Worm (Caenorhabditis elegans) whole organism, L3 larva: ENCODE measurements around the gene Y48A6C.4.

Experiments used
- R02D3.7 ChIP-seq: fragments of 150-350 bp; optimal IDR thresholded peaks from 2 replicates; lab custom pipeline; 2014; ENCODE audit warnings: missing biosample characterization, missing genetic modification characterization
- ZK546.5 ChIP-seq: sonication (generic microtip); optimal IDR thresholded peaks from 2 replicates; lab custom pipeline; 2017; ENCODE audit warnings: missing biosample characterization, missing genetic modification characterization
- aly-2 ChIP-seq: fragments of 150-350 bp; optimal IDR thresholded peaks from 2 replicates; lab custom pipeline; 2014; ENCODE audit warnings: missing biosample characterization, missing genetic modification characterization
- ama-1 ChIP-seq: fragments of 150-350 bp; optimal IDR thresholded peaks from 2 replicates; lab custom pipeline; 2018
- ceh-16 ChIP-seq: sonication (generic microtip); optimal IDR thresholded peaks from 2 replicates; lab custom pipeline; 2017; ENCODE audit warnings: missing biosample characterization, missing genetic modification characterization
- ceh-9 ChIP-seq: sonication (generic microtip); optimal IDR thresholded peaks from 2 replicates; lab custom pipeline; 2018; ENCODE audit warnings: missing biosample characterization, missing genetic modification characterization
- daf-12 ChIP-seq: fragments of 150-350 bp; optimal IDR thresholded peaks from 2 replicates; lab custom pipeline; 2014; ENCODE audit warnings: missing biosample characterization, missing genetic modification reagents, missing genetic modification characterization
- egl-27 ChIP-seq: sonication (generic microtip); optimal IDR thresholded peaks from 4 replicates; lab custom pipeline; 2017; ENCODE audit warnings: missing biosample characterization, missing genetic modification reagents, missing genetic modification characterization
- elt-3 ChIP-seq, 3 experiments: fragments of 150-350 bp in 1 of 3; sonication (generic microtip) in 2 of 3; optimal IDR thresholded peaks; 2 replicates in 2 of 3; 4 replicates in 1 of 3; lab custom pipeline; 2014 to 2017; ENCODE audit warnings: missing biosample characterization in 3 of 3, missing genetic modification characterization in 3 of 3
- fkh-10 ChIP-seq: sonication (generic microtip); optimal IDR thresholded peaks from 2 replicates; lab custom pipeline; 2017; ENCODE audit warnings: missing biosample characterization, missing genetic modification reagents, missing genetic modification characterization
- fkh-2 ChIP-seq: fragments of 150-350 bp; optimal IDR thresholded peaks from 2 replicates; lab custom pipeline; 2014; ENCODE audit warnings: missing biosample characterization, missing genetic modification reagents, missing genetic modification characterization
- fos-1 ChIP-seq: fragments of 150-350 bp; optimal IDR thresholded peaks from 2 replicates; lab custom pipeline; 2014; ENCODE audit warnings: missing biosample characterization, missing genetic modification characterization
- hmg-11 ChIP-seq: sonication (generic microtip); optimal IDR thresholded peaks from 2 replicates; lab custom pipeline; 2016; ENCODE audit warnings: missing genetic modification characterization, missing compliant biosample characterization
- lin-15B ChIP-seq: fragments of 150-350 bp; optimal IDR thresholded peaks from 2 replicates; lab custom pipeline; 2014; ENCODE audit warnings: missing biosample characterization, missing genetic modification characterization
- lin-39 ChIP-seq: fragments of 150-350 bp; optimal IDR thresholded peaks from 2 replicates; lab custom pipeline; 2018; ENCODE audit warnings: missing biosample characterization, missing genetic modification reagents, missing genetic modification characterization
- lsy-12 ChIP-seq: sonication (generic microtip); optimal IDR thresholded peaks from 2 replicates; lab custom pipeline; 2016; ENCODE audit warnings: mild to moderate bottlenecking, missing genetic modification characterization, missing compliant biosample characterization
- nfya-1 ChIP-seq: sonication (generic microtip); optimal IDR thresholded peaks from 2 replicates; lab custom pipeline; 2017; ENCODE audit warnings: missing genetic modification characterization, mild to moderate bottlenecking, missing compliant biosample characterization, antibody characterized with exemption, moderate library complexity; ENCODE audit not compliant: insufficient read depth
- nhr-11 ChIP-seq: fragments of 150-350 bp; optimal IDR thresholded peaks from 2 replicates; lab custom pipeline; 2014; ENCODE audit warnings: missing biosample characterization, missing genetic modification characterization
- nhr-12 ChIP-seq: fragments of 150-350 bp; optimal IDR thresholded peaks from 2 replicates; lab custom pipeline; 2014; ENCODE audit warnings: missing biosample characterization, missing genetic modification characterization
- nhr-23 ChIP-seq: fragments of 150-350 bp; optimal IDR thresholded peaks from 2 replicates; lab custom pipeline; 2014; ENCODE audit warnings: missing biosample characterization, missing genetic modification reagents, missing genetic modification characterization
- nhr-237 ChIP-seq: fragments of 150-350 bp; optimal IDR thresholded peaks from 2 replicates; lab custom pipeline; 2014; ENCODE audit warnings: missing biosample characterization, missing genetic modification characterization
- nhr-28 ChIP-seq: fragments of 150-350 bp; optimal IDR thresholded peaks from 2 replicates; lab custom pipeline; 2014; ENCODE audit warnings: missing biosample characterization, missing genetic modification characterization
- nhr-43 ChIP-seq: sonication (generic microtip); optimal IDR thresholded peaks from 2 replicates; lab custom pipeline; 2016; ENCODE audit warnings: mild to moderate bottlenecking, missing genetic modification characterization, missing compliant biosample characterization; ENCODE audit not compliant: poor library complexity, severe bottlenecking
- nhr-67 ChIP-seq: fragments of 150-350 bp; optimal IDR thresholded peaks from 2 replicates; lab custom pipeline; 2014; ENCODE audit warnings: missing biosample characterization, missing genetic modification characterization
- nhr-76 ChIP-seq: fragments of 150-350 bp; sonication (generic microtip); optimal IDR thresholded peaks from 5 replicates; lab custom pipeline; 2014; ENCODE audit warnings: missing biosample characterization, missing genetic modification characterization
- pha-4 ChIP-seq: fragments of 150-350 bp; optimal IDR thresholded peaks from 2 replicates; lab custom pipeline; 2014; ENCODE audit warnings: missing biosample characterization, missing genetic modification reagents, missing genetic modification characterization
- pqm-1 ChIP-seq: fragments of 150-350 bp; optimal IDR thresholded peaks from 2 replicates; lab custom pipeline; 2017; ENCODE audit warnings: missing biosample characterization, missing genetic modification characterization, inconsistent platforms
- sea-2 ChIP-seq: fragments of 150-350 bp; sonication (generic microtip); optimal IDR thresholded peaks from 4 replicates; lab custom pipeline; 2014; ENCODE audit warnings: missing biosample characterization, missing genetic modification reagents, missing genetic modification characterization
- snpc-4 ChIP-seq: fragments of 150-350 bp; optimal IDR thresholded peaks from 2 replicates; lab custom pipeline; 2014; ENCODE audit warnings: missing biosample characterization, missing genetic modification characterization
- tbx-2 ChIP-seq: sonication (generic microtip); optimal IDR thresholded peaks from 2 replicates; lab custom pipeline; 2016; ENCODE audit warnings: mild to moderate bottlenecking, missing genetic modification characterization, missing compliant biosample characterization
- unc-39 ChIP-seq: sonication (generic microtip); optimal IDR thresholded peaks from 4 replicates; lab custom pipeline; 2017; ENCODE audit warnings: missing biosample characterization, missing genetic modification characterization
- unc-62 ChIP-seq: fragments of 150-350 bp; sonication (generic microtip); optimal IDR thresholded peaks from 4 replicates; lab custom pipeline; 2014; ENCODE audit warnings: missing biosample characterization, missing genetic modification reagents, missing genetic modification characterization
- zag-1 ChIP-seq: fragments of 150-350 bp; optimal IDR thresholded peaks from 2 replicates; lab custom pipeline; 2014; ENCODE audit warnings: missing biosample characterization, missing genetic modification characterization
- ztf-11 ChIP-seq: fragments of 150-350 bp; optimal IDR thresholded peaks from 2 replicates; lab custom pipeline; 2014; ENCODE audit warnings: missing biosample characterization, missing genetic modification characterization
- ztf-4 ChIP-seq: fragments of 150-350 bp; optimal IDR thresholded peaks from 2 replicates; lab custom pipeline; 2014; ENCODE audit warnings: missing biosample characterization, missing genetic modification characterization

The Y48A6C.4 gene

DNA sequence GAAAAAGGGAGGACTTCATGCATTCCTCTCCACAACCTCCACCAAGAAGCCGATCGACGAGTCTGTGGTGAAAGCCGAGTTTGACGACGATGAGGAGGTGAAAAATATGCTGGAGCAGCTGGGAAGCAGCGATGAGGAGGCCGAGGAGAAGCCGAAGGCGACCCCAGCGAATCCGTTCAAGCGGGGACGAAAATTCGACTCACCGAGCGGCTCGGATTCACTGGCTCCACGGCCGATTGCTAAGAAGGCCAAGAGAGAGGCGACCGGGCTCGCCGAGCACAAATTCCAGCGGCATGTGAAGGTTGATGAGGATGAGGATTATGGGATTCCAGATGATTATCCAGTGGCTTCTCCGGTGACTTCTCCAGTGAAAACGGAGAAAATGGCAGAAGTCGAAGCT is 23.3 kb downstream of the Y48A6C.4 start:
- no peak for TF ChIP-seq daf-12 (tag; lab: Kevin White, UChicago)
- TF ChIP-seq, all 47 proteins: peak for 0

DNA sequence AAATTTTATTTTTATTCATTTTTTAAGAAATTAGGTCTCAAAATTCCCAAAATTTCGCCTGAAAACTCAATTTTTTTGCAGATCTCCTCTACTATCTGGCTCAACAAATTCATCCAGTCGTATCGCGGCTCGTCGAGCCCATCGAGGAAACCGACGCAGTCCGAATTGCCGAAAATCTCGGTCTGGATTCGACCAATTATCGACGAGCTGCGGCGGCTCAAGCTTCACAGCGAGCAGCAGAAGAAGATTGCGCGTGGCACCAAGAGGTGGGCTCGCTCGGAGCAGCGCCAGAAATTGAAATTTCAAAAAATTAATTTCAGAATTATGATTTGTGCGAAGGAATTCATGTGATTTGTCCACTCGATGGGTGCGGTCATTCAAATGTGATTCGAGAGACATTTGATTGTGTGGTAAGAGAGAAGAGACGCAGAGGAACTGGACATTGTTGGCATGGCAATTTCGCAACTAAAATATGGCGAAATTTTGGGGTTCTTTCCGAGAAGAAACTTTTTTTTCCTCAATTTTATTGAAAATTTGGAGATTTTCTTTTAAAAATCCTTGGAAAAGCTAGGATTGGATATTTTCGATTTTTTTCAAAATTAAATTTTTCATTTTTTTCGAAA is 29.8 kb downstream of the Y48A6C.4 start:
- TF ChIP-seq lin-39 (tag; lab: Kevin White, UChicago) = no peak
- no peak for TF ChIP-seq nhr-67
- TF ChIP-seq nhr-237 (tag; lab: Kevin White, UChicago) = no peak
- TF ChIP-seq fkh-2 (tag; lab: Kevin White, UChicago) = no peak
- TF ChIP-seq ztf-4 (tag; lab: Kevin White, UChicago) = no peak
- TF ChIP-seq nhr-23 (tag; lab: Kevin White, UChicago) = no peak
- TF ChIP-seq nfya-1 (tag; lab: Kevin White, UChicago) = no peak
- no peak for TF ChIP-seq ztf-11
- no peak for TF ChIP-seq nhr-28 (tag; lab: Kevin White, UChicago)

DNA sequence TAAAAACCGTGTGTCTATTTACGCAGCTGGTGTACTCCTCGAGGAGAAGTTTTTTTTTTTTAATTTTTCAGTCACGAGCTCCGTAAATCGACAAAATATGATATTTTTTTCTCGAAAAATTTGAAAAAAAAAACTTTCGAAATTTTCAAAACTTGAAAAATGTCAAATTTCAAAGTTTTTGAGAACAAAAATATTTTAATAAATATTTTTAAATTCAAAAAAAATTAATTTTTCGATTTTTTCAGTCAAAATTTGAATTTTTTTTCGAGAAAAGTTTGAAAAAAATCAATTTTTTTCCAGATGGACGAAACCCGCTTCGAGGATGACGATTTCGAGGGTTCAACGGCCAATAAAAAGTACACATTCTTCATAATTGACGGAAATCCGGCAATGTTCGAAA is 34.9 kb downstream of the Y48A6C.4 start, which contains the start of gene cku-70:
Gene cku-70, plus strand, starts transcription at position 301 of the 400 bp plus-strand sequence.
- TF ChIP-seq ztf-4 (tag; lab: Kevin White, UChicago) (no peak), nhr-28 (tag; lab: Kevin White, UChicago) (no peak), pha-4 (tag; lab: Kevin White, UChicago) (no peak), sea-2 (GFP tag; lab: Kevin White, UChicago) (no peak), pqm-1 (no peak), unc-39 (no peak), nhr-23 (tag; lab: Kevin White, UChicago) (no peak), fkh-2 (tag; lab: Kevin White, UChicago) (no peak), lin-15B (tag; lab: Kevin White, UChicago) (no peak), fkh-10 (GFP tag; lab: Kevin White, UChicago) (no peak)

DNA sequence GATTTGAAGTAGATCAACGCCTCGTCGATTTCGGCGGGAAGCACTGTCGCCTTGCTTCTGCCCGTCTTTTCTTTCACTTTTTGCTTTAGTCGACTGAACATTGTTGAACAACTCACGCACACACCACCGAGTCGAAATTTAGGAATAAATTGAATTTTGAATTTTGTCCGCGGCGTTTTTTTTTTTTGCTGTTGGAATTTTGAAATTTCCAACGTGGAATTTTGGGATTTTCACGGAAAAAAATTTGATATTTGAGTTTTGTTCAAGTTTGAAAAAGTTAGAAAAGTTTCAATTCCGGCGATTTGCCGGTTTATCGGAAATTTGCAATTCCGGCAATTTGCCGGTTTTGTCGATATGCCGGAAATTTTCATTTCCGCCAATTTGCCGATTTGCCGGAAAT is 37.5 kb downstream of the Y48A6C.4 start, which contains the start of gene Y47D3A.31:
Gene Y47D3A.31, minus strand, starts transcription at position 101 of the 400 bp plus-strand sequence.
- TF ChIP-seq pha-4 (tag; lab: Kevin White, UChicago) (no peak), ceh-16 (tag; lab: Kevin White, UChicago) (no peak), ZK546.5 (no peak), hmg-11 (tag; lab: Kevin White, UChicago) (no peak), tbx-2 (tag; lab: Kevin White, UChicago) (no peak), fos-1 (no peak), unc-39 (no peak), ztf-4 (tag; lab: Kevin White, UChicago) (no peak), fkh-10 (GFP tag; lab: Kevin White, UChicago) (no peak), sea-2 (GFP tag; lab: Kevin White, UChicago) (no peak), nhr-12 (tag; lab: Kevin White, UChicago) (no peak), nhr-76 (tag; lab: Kevin White, UChicago) (no peak)
- TF ChIP-seq, all 47 proteins: peak for 0

DNA sequence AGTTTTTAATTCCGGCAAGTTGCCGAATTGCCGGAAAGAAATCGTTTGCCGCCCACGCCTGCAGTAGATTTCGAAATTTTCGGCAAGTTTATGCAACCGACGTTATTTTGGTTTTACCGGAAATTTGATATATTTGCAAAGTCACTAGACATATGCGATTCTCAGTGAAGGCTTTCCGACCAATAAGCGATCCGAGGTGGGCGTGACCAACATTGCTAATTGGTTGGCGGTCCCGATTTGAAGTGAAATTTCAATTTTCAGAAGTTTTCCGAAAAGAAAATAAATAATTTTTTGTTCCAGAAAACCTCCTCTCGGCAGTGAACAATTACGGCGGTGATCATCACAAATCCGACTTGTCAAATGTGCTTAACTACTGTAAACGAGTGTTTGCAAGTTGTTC is 38.3 kb downstream of the Y48A6C.4 start:
- TF ChIP-seq nfya-1 (tag; lab: Kevin White, UChicago) (peak; percentile 53), ztf-4 (tag; lab: Kevin White, UChicago) (no peak)
- TF ChIP-seq, all 47 proteins: peak for 1

DNA sequence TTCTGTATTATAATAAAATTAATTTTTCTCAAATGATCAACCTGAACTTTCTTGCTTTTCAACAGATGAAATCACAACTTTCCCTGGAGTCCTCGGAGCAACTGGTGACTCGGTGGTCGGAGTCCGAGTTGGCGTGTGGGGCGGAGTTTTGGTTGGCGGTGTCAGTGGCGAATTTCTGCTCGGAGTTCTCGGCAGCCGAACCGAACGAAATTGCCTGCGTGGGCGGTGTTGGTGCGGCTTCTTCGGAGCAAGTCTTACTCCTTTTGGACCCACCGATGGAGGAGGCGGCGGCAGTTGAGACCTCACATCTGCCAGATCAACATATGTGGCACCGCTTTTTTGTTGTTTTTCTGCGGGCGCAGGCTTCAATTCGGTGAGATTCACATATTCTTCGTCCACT is 50.1 kb downstream of the Y48A6C.4 start:
- TF ChIP-seq fos-1 (no peak), hmg-11 (tag; lab: Kevin White, UChicago) (no peak), aly-2 (tag; lab: Kevin White, UChicago) (no peak), elt-3 (tag; optimal IDR thresholded peaks at IDR 0.05; lab: Kevin White, UChicago) (no peak), unc-62 (GFP tag; lab: Kevin White, UChicago) (no peak), lin-15B (tag; lab: Kevin White, UChicago) (no peak), snpc-4 (tag; lab: Kevin White, UChicago) (no peak), nhr-67 (no peak), lsy-12 (no peak)

DNA sequence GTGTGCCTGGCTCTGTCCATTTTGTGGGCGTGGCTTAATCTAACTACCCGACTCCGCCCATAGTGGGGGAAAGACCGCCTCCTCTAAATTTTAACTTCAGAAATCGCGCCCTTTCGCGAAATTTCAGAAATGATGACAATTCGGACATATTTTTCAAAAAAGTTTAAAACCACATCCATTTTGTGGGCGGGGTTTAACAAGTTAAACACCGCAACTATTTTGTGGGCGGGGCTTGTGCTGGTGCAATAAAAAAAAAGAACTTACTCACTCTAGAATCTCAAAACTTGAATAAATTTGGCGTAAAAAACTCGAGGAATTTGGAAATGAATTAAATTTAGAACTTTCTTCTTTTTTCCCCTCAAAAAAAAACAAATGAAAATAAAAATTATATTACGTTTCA is 50.9 kb downstream of the Y48A6C.4 start:
- TF ChIP-seq nhr-237 (tag; lab: Kevin White, UChicago) (no peak), nhr-23 (tag; lab: Kevin White, UChicago) (no peak), nhr-67 (no peak), fkh-2 (tag; lab: Kevin White, UChicago) (no peak), nhr-11 (tag; lab: Kevin White, UChicago) (no peak), nhr-43 (tag; lab: Kevin White, UChicago) (no peak), ztf-11 (no peak), zag-1 (no peak), R02D3.7 (tag; lab: Kevin White, UChicago) (no peak), fkh-10 (GFP tag; lab: Kevin White, UChicago) (no peak), ama-1 (lab: Kevin White, UChicago) (no peak), ceh-9 (no peak), egl-27 (no peak)
